Fruit fly (Drosophila melanogaster) whole organism, prepupa: Measurements from ENCODE around the gene vir-1.

Experiments used
- CG11294 ChIP-seq: fragments of 200-800 bp; sonication (Bioruptor generic); IDR thresholded peaks from 2 replicates; pipeline ENCODE4 v1.3.6; 2022; ENCODE audit warnings: missing biosample characterization, missing genetic modification characterization
- CG11762 ChIP-seq: fragments of 200-800 bp; sonication (Bioruptor generic); optimal IDR thresholded peaks from 3 replicates; lab custom pipeline; 2016; ENCODE audit warnings: missing biosample characterization, missing genetic modification characterization; ENCODE audit not compliant: insufficient read depth
- CG1621 ChIP-seq: fragments of 200-800 bp; sonication (Bioruptor generic); optimal IDR thresholded peaks from 3 replicates; lab custom pipeline; 2018; ENCODE audit warnings: missing biosample characterization, mild to moderate bottlenecking, missing genetic modification characterization
- CG32006 ChIP-seq: fragments of 200-800 bp; sonication (Bioruptor generic); optimal IDR thresholded peaks from 3 replicates; lab custom pipeline; 2017; ENCODE audit warnings: missing biosample characterization, mild to moderate bottlenecking, missing genetic modification characterization
- CG6808 ChIP-seq: fragments of 200-800 bp; sonication (Bioruptor generic); optimal IDR thresholded peaks from 3 replicates; lab custom pipeline; 2017; ENCODE audit warnings: missing biosample characterization, missing genetic modification characterization, mild to moderate bottlenecking, moderate library complexity, missing genetic modification reagents
- CG7368 ChIP-seq: fragments of 200-800 bp; sonication (Bioruptor generic); optimal IDR thresholded peaks from 3 replicates; lab custom pipeline; 2016; ENCODE audit warnings: missing biosample characterization, missing genetic modification characterization
- CG9139 ChIP-seq: fragments of 200-800 bp; sonication (Bioruptor generic); optimal IDR thresholded peaks from 3 replicates; lab custom pipeline; 2017; ENCODE audit warnings: missing biosample characterization, mild to moderate bottlenecking, missing genetic modification characterization
- Ets96B ChIP-seq: fragments of 200-800 bp; optimal IDR thresholded peaks from 2 replicates; lab custom pipeline; 2019; ENCODE audit warnings: missing biosample characterization, mild to moderate bottlenecking, missing genetic modification characterization, moderate library complexity
- Met ChIP-seq: fragments of 200-800 bp; sonication (Bioruptor generic); optimal IDR thresholded peaks from 3 replicates; lab custom pipeline; 2016; ENCODE audit warnings: missing biosample characterization, missing genetic modification characterization
- Smox ChIP-seq: fragments of 200-800 bp; sonication (Bioruptor generic); optimal IDR thresholded peaks from 3 replicates; lab custom pipeline; 2016; ENCODE audit warnings: missing biosample characterization, missing genetic modification characterization
- achi ChIP-seq: fragments of 200-800 bp; sonication (Bioruptor generic); optimal IDR thresholded peaks from 3 replicates; lab custom pipeline; 2016; ENCODE audit warnings: missing biosample characterization, missing genetic modification characterization

- no peak for TF ChIP-seq achi (GFP tag; lab: Kevin White, UChicago)
- no peak for TF ChIP-seq CG1621 (tag; lab: Kevin White, UChicago)
- TF ChIP-seq CG32006 = no peak
- no peak for TF ChIP-seq CG11294 (GFP tag; lab: Robert Waterston, UW)
- TF ChIP-seq CG11762 (GFP tag; lab: Kevin White, UChicago) = no peak
- no peak for TF ChIP-seq Met (GFP tag; lab: Kevin White, UChicago)
- TF ChIP-seq CG7368 (GFP tag; lab: Kevin White, UChicago) = no peak
- TF ChIP-seq Smox (GFP tag; lab: Kevin White, UChicago) = peak; percentile 5
- no peak for TF ChIP-seq CG9139 (GFP tag; lab: Kevin White, UChicago)
- no peak for TF ChIP-seq Ets96B (tag; lab: Kevin White, UChicago)
- no peak for TF ChIP-seq CG6808 (GFP tag; lab: Kevin White, UChicago)
These were observed 12.9 kb upstream of the vir-1 start for dm6 chr2L:12435976-12436771.
